Worm (Caenorhabditis elegans): ENCODE measurements around the gene spr-1.

DNA sequence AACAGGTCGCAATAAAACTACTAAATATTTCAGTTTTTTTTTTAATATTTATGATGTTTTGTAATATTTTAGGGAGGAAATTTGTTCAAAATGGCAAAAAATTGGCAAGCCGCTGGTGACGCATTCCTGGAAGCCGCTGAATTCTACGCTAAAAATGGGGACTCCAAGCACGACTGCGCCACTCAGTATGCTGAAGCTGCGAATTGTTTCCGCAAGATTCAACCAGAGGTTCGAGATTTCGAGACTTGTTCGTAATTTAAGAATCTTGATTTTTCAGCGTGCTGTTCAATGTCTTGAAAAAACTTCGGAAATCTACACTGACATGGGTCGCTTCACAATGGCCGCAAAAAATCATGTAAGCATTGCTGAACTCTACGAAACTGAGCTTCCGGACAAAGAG is 2.5 kb upstream of the spr-1 start:
- TF ChIP-seq egl-27 (tag; optimal IDR thresholded peaks at IDR 0.05) (no peak), ztf-11 (tag; optimal IDR thresholded peaks at IDR 0.05) (no peak), ztf-4 (tag; optimal IDR thresholded peaks at IDR 0.05) (no peak), nhr-6 (tag; optimal IDR thresholded peaks at IDR 0.05) (no peak), sem-4 (tag; optimal IDR thresholded peaks at IDR 0.05) (no peak), F13H6.1 (tag; optimal IDR thresholded peaks at IDR 0.05) (no peak), fos-1 (tag; optimal IDR thresholded peaks at IDR 0.05) (no peak)

Data from whole organism, L2 larva.